Worm (Caenorhabditis elegans) whole organism, L2 larva: ENCODE data around the gene ZK1321.1.

Experiments used
- dmd-4 ChIP-seq: sonication (generic microtip); optimal IDR thresholded peaks from 2 replicates; lab custom pipeline; 2017; ENCODE audit warnings: missing biosample characterization, missing genetic modification characterization
- egl-27 ChIP-seq: sonication (generic microtip); optimal IDR thresholded peaks from 3 replicates; lab custom pipeline; 2017; ENCODE audit warnings: missing biosample characterization, missing genetic modification reagents, missing genetic modification characterization
- nhr-237 ChIP-seq: fragments of 150-350 bp; optimal IDR thresholded peaks from 2 replicates; lab custom pipeline; 2014; ENCODE audit warnings: missing biosample characterization, missing genetic modification characterization
- snpc-4 ChIP-seq: fragments of 150-350 bp; optimal IDR thresholded peaks from 2 replicates; lab custom pipeline; 2014; ENCODE audit warnings: missing biosample characterization, missing genetic modification characterization
- ztf-11 ChIP-seq: sonication (generic microtip); optimal IDR thresholded peaks from 2 replicates; lab custom pipeline; 2017; ENCODE audit warnings: missing biosample characterization, missing genetic modification characterization

DNA sequence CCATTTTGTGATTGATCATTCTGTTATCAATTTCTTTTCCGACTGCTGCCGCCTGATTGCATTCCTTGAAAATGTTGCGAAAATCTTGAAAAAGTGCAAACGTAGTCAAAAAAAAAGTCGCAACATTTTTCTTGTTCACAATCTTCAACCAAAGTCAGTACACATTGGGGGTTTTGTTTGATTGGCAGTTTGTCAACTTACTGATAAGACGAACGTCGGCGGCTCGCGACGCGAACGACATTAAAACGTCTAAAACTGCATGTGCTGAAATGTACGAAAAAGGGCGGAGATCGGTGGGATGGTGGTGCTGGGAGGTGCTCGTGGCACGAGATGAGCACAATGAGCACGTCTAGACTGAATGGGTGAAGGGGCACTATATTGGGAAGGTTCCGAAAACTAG lies 15.0 kb upstream of the ZK1321.1 start:
- TF ChIP-seq snpc-4 (tag; lab: Kevin White, UChicago) (no peak), nhr-237 (tag; lab: Kevin White, UChicago) (no peak), egl-27 (tag; lab: Kevin White, UChicago) (no peak), ztf-11 (tag; lab: Kevin White, UChicago) (no peak), dmd-4 (tag; lab: Kevin White, UChicago) (no peak)
